Worm (Caenorhabditis elegans) whole organism, early embryonic: ENCODE results near the gene Y39B6A.42.
A peak's percentile ranks its signal among the peaks of the same experiment; 100 is the strongest.

Experiments used
- B0310.2 ChIP-seq: sonication (generic microtip); optimal IDR thresholded peaks from 2 replicates; lab custom pipeline; 2016; ENCODE audit warnings: mild to moderate bottlenecking, missing genetic modification characterization, missing compliant biosample characterization
- F13C5.2 ChIP-seq: sonication (generic microtip); optimal IDR thresholded peaks from 2 replicates; lab custom pipeline; 2017; ENCODE audit warnings: mild to moderate bottlenecking, missing genetic modification characterization, inconsistent platforms, missing compliant biosample characterization
- aly-1 ChIP-seq: sonication (generic microtip); optimal IDR thresholded peaks from 2 replicates; lab custom pipeline; 2016; ENCODE audit warnings: missing genetic modification characterization, missing compliant biosample characterization
- ama-1 ChIP-seq: fragments of 150-350 bp; optimal IDR thresholded peaks from 2 replicates; lab custom pipeline; 2014
- ceh-13 ChIP-seq: fragments of 200-800 bp; sonication (Bioruptor generic); optimal IDR thresholded peaks from 2 replicates; lab custom pipeline; 2018; ENCODE audit warnings: mild to moderate bottlenecking, missing genetic modification characterization, missing compliant biosample characterization
- ceh-36 ChIP-seq: sonication (generic microtip); optimal IDR thresholded peaks from 2 replicates; lab custom pipeline; 2016; ENCODE audit warnings: missing genetic modification characterization, inconsistent platforms, missing compliant biosample characterization
- ets-7 ChIP-seq: sonication (generic microtip); optimal IDR thresholded peaks from 2 replicates; lab custom pipeline; 2016; ENCODE audit warnings: missing genotype, missing genetic modification characterization, missing compliant biosample characterization
- flt-1 ChIP-seq: fragments of 200-800 bp; sonication (Bioruptor generic); IDR thresholded peaks from 2 replicates; pipeline ENCODE4 v1.3.6; 2022; ENCODE audit warnings: missing genetic modification characterization, missing compliant biosample characterization
- hmbx-1 ChIP-seq: sonication (generic microtip); optimal IDR thresholded peaks from 2 replicates; lab custom pipeline; 2016; ENCODE audit warnings: mild to moderate bottlenecking, missing genetic modification characterization, missing compliant biosample characterization
- hmg-4 ChIP-seq: fragments of 200-800 bp; sonication (Bioruptor generic); optimal IDR thresholded peaks from 2 replicates; lab custom pipeline; 2018; ENCODE audit warnings: mild to moderate bottlenecking, missing genetic modification characterization, missing compliant biosample characterization
- hnd-1 ChIP-seq: sonication (generic microtip); optimal IDR thresholded peaks from 2 replicates; lab custom pipeline; 2016; ENCODE audit warnings: missing genetic modification characterization, missing compliant biosample characterization
- pes-1 ChIP-seq: fragments of 200-800 bp; sonication (Bioruptor generic); IDR thresholded peaks from 2 replicates; pipeline ENCODE4 v1.3.6; 2022; ENCODE audit warnings: missing genetic modification reagents, missing genetic modification characterization, missing compliant biosample characterization
- scrt-1 ChIP-seq: fragments of 200-800 bp; sonication (Bioruptor generic); IDR thresholded peaks from 2 replicates; pipeline ENCODE4 v1.3.6; 2022; ENCODE audit warnings: missing genetic modification characterization, missing compliant biosample characterization
- sea-1 ChIP-seq: fragments of 200-800 bp; sonication (Bioruptor generic); conservative IDR thresholded peaks from 2 replicates; pipeline ENCODE4 v1.3.6; 2022; ENCODE audit warnings: missing genetic modification characterization, missing compliant biosample characterization
- tbx-11 ChIP-seq: fragments of 200-800 bp; sonication (Bioruptor generic); IDR thresholded peaks from 2 replicates; pipeline ENCODE4 v1.3.6; 2022; ENCODE audit warnings: missing genetic modification characterization, missing compliant biosample characterization
- tbx-37 ChIP-seq: fragments of 200-800 bp; sonication (Bioruptor generic); conservative IDR thresholded peaks from 2 replicates; pipeline ENCODE4 v1.3.6; 2022; ENCODE audit warnings: missing genetic modification reagents, missing genetic modification characterization, missing compliant biosample characterization
- tra-4 ChIP-seq: sonication (generic microtip); optimal IDR thresholded peaks from 2 replicates; lab custom pipeline; 2017; ENCODE audit warnings: missing genetic modification characterization, missing compliant biosample characterization

The Y39B6A.42 gene

ce11 chrV:18967479-18968056, 1.9 kb downstream of the Y39B6A.42 start, which contains the start of gene Y39B6A.43:
TSS of gene Y39B6A.43 (minus strand) at chrV:18967829.
- TF ChIP-seq scrt-1 (GFP tag; lab: Robert Waterston, UW) (no peak), hmbx-1 (tag; lab: Kevin White, UChicago) (no peak), ama-1 (lab: Kevin White, UChicago) (no peak), B0310.2 (tag; lab: Kevin White, UChicago) (peak; percentile 6), pes-1 (GFP tag; lab: Robert Waterston, UW) (peak; percentile 54), F13C5.2 (peak; percentile 87), hmg-4 (GFP tag; lab: Kevin White, UChicago) (peak; percentile 28), tra-4 (tag; lab: Kevin White, UChicago) (no peak), flt-1 (peak; percentile 61; the same call in 1 of the 2 replicates), hnd-1 (tag; lab: Kevin White, UChicago) (no peak), sea-1 (no peak), aly-1 (tag; lab: Kevin White, UChicago) (no peak), ets-7 (no peak), tbx-37 (GFP tag; lab: Robert Waterston, UW) (0 out of 2 replicates have a peak, but pooled peaks have one; percentile 26), tbx-11 (GFP tag; lab: Robert Waterston, UW) (no peak), ceh-36 (no peak), ceh-13 (GFP tag; lab: Kevin White, UChicago) (no peak)

ce11 chrV:18960072-18960471, 9.4 kb downstream of the Y39B6A.42 start, which contains the start of gene ztf-20:
TSS of gene ztf-20 (minus strand) at chrV:18960172.
- TF ChIP-seq aly-1 (tag; lab: Kevin White, UChicago) (no peak), tbx-37 (GFP tag; lab: Robert Waterston, UW) (no peak), flt-1 (no peak), ceh-36 (no peak), tbx-11 (GFP tag; lab: Robert Waterston, UW) (no peak), sea-1 (no peak), ceh-13 (GFP tag; lab: Kevin White, UChicago) (no peak), ets-7 (no peak), pes-1 (GFP tag; lab: Robert Waterston, UW) (no peak), scrt-1 (GFP tag; lab: Robert Waterston, UW) (no peak), F13C5.2 (no peak), B0310.2 (tag; lab: Kevin White, UChicago) (no peak), hnd-1 (tag; lab: Kevin White, UChicago) (no peak), ama-1 (lab: Kevin White, UChicago) (no peak), hmg-4 (GFP tag; lab: Kevin White, UChicago) (no peak)

- no peak for TF ChIP-seq tbx-11 (GFP tag; lab: Robert Waterston, UW)
- TF ChIP-seq flt-1: no peak
- TF ChIP-seq ceh-13 (GFP tag; lab: Kevin White, UChicago): no peak
- no peak for TF ChIP-seq tra-4 (tag; lab: Kevin White, UChicago)
- TF ChIP-seq pes-1 (GFP tag; lab: Robert Waterston, UW): no peak
- TF ChIP-seq hmg-4 (GFP tag; lab: Kevin White, UChicago): no peak
- no peak for TF ChIP-seq aly-1 (tag; lab: Kevin White, UChicago)
- TF ChIP-seq tbx-37 (GFP tag; lab: Robert Waterston, UW): no peak
Measured at ce11 chrV:18957267-18957843, 12.1 kb downstream of the Y39B6A.42 start, which contains the start of gene hrg-10. TSS of gene hrg-10 (minus strand) at chrV:18957317.

ce11 chrV:18940341-18940740, 29.1 kb downstream of the Y39B6A.42 start, which contains the start of gene Y80D3A.8:
TSS of gene Y80D3A.8 (plus strand) at chrV:18940641.
- TF ChIP-seq ets-7 (no peak), hnd-1 (tag; lab: Kevin White, UChicago) (no peak), aly-1 (tag; lab: Kevin White, UChicago) (no peak), hmg-4 (GFP tag; lab: Kevin White, UChicago) (no peak)

- TF ChIP-seq flt-1 (no peak), ceh-36 (no peak), F13C5.2 (no peak), tra-4 (tag; lab: Kevin White, UChicago) (no peak), ets-7 (no peak), sea-1 (no peak), B0310.2 (tag; lab: Kevin White, UChicago) (no peak), hmg-4 (GFP tag; lab: Kevin White, UChicago) (no peak), aly-1 (tag; lab: Kevin White, UChicago) (no peak), ama-1 (lab: Kevin White, UChicago) (no peak), pes-1 (GFP tag; lab: Robert Waterston, UW) (no peak), scrt-1 (GFP tag; lab: Robert Waterston, UW) (no peak), hmbx-1 (tag; lab: Kevin White, UChicago) (no peak), hnd-1 (tag; lab: Kevin White, UChicago) (no peak), ceh-13 (GFP tag; lab: Kevin White, UChicago) (no peak)
Measured at ce11 chrV:18937578-18937977, 31.9 kb downstream of the Y39B6A.42 start.

- no peak for TF ChIP-seq tbx-11 (GFP tag; lab: Robert Waterston, UW)
- no peak for TF ChIP-seq aly-1 (tag; lab: Kevin White, UChicago)
- no peak for TF ChIP-seq ceh-13 (GFP tag; lab: Kevin White, UChicago)
- TF ChIP-seq flt-1: no peak
- no peak for TF ChIP-seq F13C5.2
- TF ChIP-seq ets-7: no peak
- no peak for TF ChIP-seq tbx-37 (GFP tag; lab: Robert Waterston, UW)
- TF ChIP-seq hnd-1 (tag; lab: Kevin White, UChicago): no peak
- no peak for TF ChIP-seq B0310.2 (tag; lab: Kevin White, UChicago)
- no peak for TF ChIP-seq tra-4 (tag; lab: Kevin White, UChicago)
- no peak for TF ChIP-seq hmbx-1 (tag; lab: Kevin White, UChicago)
Measured at ce11 chrV:18934539-18934938, 34.9 kb downstream of the Y39B6A.42 start.

- TF ChIP-seq pes-1 (GFP tag; lab: Robert Waterston, UW): no peak
- TF ChIP-seq tbx-11 (GFP tag; lab: Robert Waterston, UW): no peak
- TF ChIP-seq flt-1: no peak
- no peak for TF ChIP-seq ceh-36
- no peak for TF ChIP-seq hmbx-1 (tag; lab: Kevin White, UChicago)
- TF ChIP-seq scrt-1 (GFP tag; lab: Robert Waterston, UW): no peak
Measured at ce11 chrV:18931279-18931678, 38.2 kb downstream of the Y39B6A.42 start, which contains the start of gene ptr-22. TSS of gene ptr-22 (minus strand) at chrV:18931379.
